Fruit fly (Drosophila melanogaster): ENCODE measurements around the gene Pdp1.
A peak's percentile ranks its signal among the peaks of the same experiment; 100 is the strongest.

Pdp1 gene

dm6 chr3L:7854752-7855454, 12.3 kb downstream of the Pdp1 start (continued):
- TF ChIP-seq CG6765 (GFP tag; optimal IDR thresholded peaks at IDR 0.05) (peak; percentile 96), dysf (GFP tag; IDR thresholded peaks at IDR 0.05) (no peak; the same call in 2 of the 3 replicates), CG12299 (tag; optimal IDR thresholded peaks at IDR 0.05) (peak; percentile 74), bsh (GFP tag; optimal IDR thresholded peaks at IDR 0.05) (peak; percentile 8 to 30), Sry-β (GFP tag; optimal IDR thresholded peaks at IDR 0.05) (peak; percentile 51), Doc2 (GFP tag; IDR thresholded peaks at IDR 0.05) (no peak), Ravus (GFP tag; IDR thresholded peaks at IDR 0.05) (no peak), CG5953 (GFP tag; IDR thresholded peaks at IDR 0.05) (peak; percentile 48; the same call in 1 of the 2 replicates), CG6175 (GFP tag; IDR thresholded peaks at IDR 0.05) (no peak), abd-A (tag; optimal IDR thresholded peaks at IDR 0.05) (peak; percentile 68), Poxn (GFP tag; IDR thresholded peaks at IDR 0.05) (no peak), eyg (GFP tag; optimal IDR thresholded peaks at IDR 0.05) (no peak), CG7556 (GFP tag; optimal IDR thresholded peaks at IDR 0.05) (peak; percentile 10), vnd (GFP tag; IDR thresholded peaks at IDR 0.05; ENCODE audit: partially characterized antibody) (no peak), pb (GFP tag; optimal IDR thresholded peaks at IDR 0.05) (no peak), Gsc (GFP tag; IDR thresholded peaks at IDR 0.05) (no peak), CG9797 (GFP tag; optimal IDR thresholded peaks at IDR 0.05) (peak; percentile 36), Kr (GFP tag; optimal IDR thresholded peaks at IDR 0.05) (peak; percentile 13), tin (GFP tag; optimal IDR thresholded peaks at IDR 0.05) (no peak), HLH3B (GFP tag; IDR thresholded peaks at IDR 0.05) (peak; percentile 60; the same call in 1 of the 2 replicates), CG7987 (GFP tag; optimal IDR thresholded peaks at IDR 0.05) (peak; percentile 91), Bdp1 (GFP tag; optimal IDR thresholded peaks at IDR 0.05) (no peak), Ets97D (GFP tag; optimal IDR thresholded peaks at IDR 0.05) (peak; percentile 96), CG2875 (GFP tag; optimal IDR thresholded peaks at IDR 0.05) (peak; percentile 68), ab (GFP tag; optimal IDR thresholded peaks at IDR 0.05) (no peak), da (GFP tag; optimal IDR thresholded peaks at IDR 0.05) (no peak), Hr78 (GFP tag; optimal IDR thresholded peaks at IDR 0.05) (peak in 1 of 2 experiments; percentile 99), CG3847 (GFP tag; IDR thresholded peaks at IDR 0.05) (0 out of 2 replicates have a peak, but pooled peaks have one; percentile 18), Hr3 (GFP tag; optimal IDR thresholded peaks at IDR 0.05) (no peak), CG9437 (GFP tag; optimal IDR thresholded peaks at IDR 0.05) (peak; percentile 46), CG13775 (GFP tag; optimal IDR thresholded peaks at IDR 0.05) (no peak), CG10147 (GFP tag; optimal IDR thresholded peaks at IDR 0.05) (peak; percentile 45), trem (tag; optimal IDR thresholded peaks at IDR 0.05) (peak; percentile 42), CG1603 (tag; optimal IDR thresholded peaks at IDR 0.05) (peak; percentile 63), CG17829 (tag; optimal IDR thresholded peaks at IDR 0.05) (peak; percentile 34), ap (GFP tag; IDR thresholded peaks at IDR 0.05) (no peak), E2f1 (GFP tag; IDR thresholded peaks at IDR 0.05) (no peak), z (GFP tag; IDR thresholded peaks at IDR 0.05) (peak; percentile 58; the same call in 1 of the 3 replicates), Scr (GFP tag; IDR thresholded peaks at IDR 0.05; ENCODE audit: partially characterized antibody) (0 out of 2 replicates have a peak, but pooled peaks have one; percentile 33), repo (GFP tag; optimal IDR thresholded peaks at IDR 0.05) (peak; percentile 56), chinmo (GFP tag; IDR thresholded peaks at IDR 0.05; ENCODE audit: partially characterized antibody) (peak; percentile 94), CG2678 (tag; optimal IDR thresholded peaks at IDR 0.05) (peak; percentile 64), lab (GFP tag; optimal IDR thresholded peaks at IDR 0.05) (peak; percentile 94), CG4404 (GFP tag; IDR thresholded peaks at IDR 0.05) (no peak), cad (GFP tag; optimal IDR thresholded peaks at IDR 0.05) (no peak), sc (optimal IDR thresholded peaks at IDR 0.05) (no peak), sc (GFP tag; optimal IDR thresholded peaks at IDR 0.05) (no peak), CG17612 (GFP tag; IDR thresholded peaks at IDR 0.05) (no peak), CG32767 (GFP tag; IDR thresholded peaks at IDR 0.05) (peak; percentile 40; the same call in 1 of the 2 replicates), CG17912 (GFP tag; optimal IDR thresholded peaks at IDR 0.05) (peak; percentile 81)
